Worm (Caenorhabditis elegans): ENCODE measurements around the gene ctl-1.
"Not testable (repeated sequence)": the region's sequence is repeated elsewhere in the genome, so short reads cannot be mapped to it uniquely, and the experiment has no call there.

Gene ctl-1

ce11 chrII:14297050-14297449, 9.0 kb downstream of the ctl-1 start, which contains the start of gene Y54G11A.7:
Gene Y54G11A.7 (plus strand): TSS chrII:14297305.
- TF ChIP-seq dao-5, W03F9.2, him-1 (tag; optimal IDR thresholded peaks at IDR 0.05): not testable (repeated sequence)

ce11 chrII:14296320-14296719, 9.7 kb downstream of the ctl-1 start:
- TF ChIP-seq W03F9.2 (tag; optimal IDR thresholded peaks at IDR 0.05) (peak; percentile 47), him-1 (tag; optimal IDR thresholded peaks at IDR 0.05) (no peak)

ce11 chrII:14294390-14294789, 11.7 kb downstream of the ctl-1 start:
- TF ChIP-seq dao-5 (tag; optimal IDR thresholded peaks at IDR 0.05): no peak
- no peak for TF ChIP-seq him-1 (tag; optimal IDR thresholded peaks at IDR 0.05)
- TF ChIP-seq W03F9.2 (tag; optimal IDR thresholded peaks at IDR 0.05): no peak

ce11 chrII:14292519-14292918, 13.5 kb downstream of the ctl-1 start, which contains the start of gene Y54G11A.4:
Gene Y54G11A.4 (plus strand): TSS chrII:14292819.
- TF ChIP-seq dao-5 (tag; optimal IDR thresholded peaks at IDR 0.05) (no peak), him-1 (tag; optimal IDR thresholded peaks at IDR 0.05) (no peak), W03F9.2 (tag; optimal IDR thresholded peaks at IDR 0.05) (no peak)

ce11 chrII:14290846-14291245, 15.2 kb downstream of the ctl-1 start:
- no peak for TF ChIP-seq dao-5 (tag; optimal IDR thresholded peaks at IDR 0.05)
- TF ChIP-seq W03F9.2 (tag; optimal IDR thresholded peaks at IDR 0.05): no peak
- TF ChIP-seq him-1 (tag; optimal IDR thresholded peaks at IDR 0.05): no peak

ce11 chrII:14288968-14289367, 17.1 kb downstream of the ctl-1 start, which contains the start of gene srh-42:
Gene srh-42 (minus strand): TSS chrII:14289068.
- TF ChIP-seq dao-5 (tag; optimal IDR thresholded peaks at IDR 0.05): no peak
- no peak for TF ChIP-seq W03F9.2 (tag; optimal IDR thresholded peaks at IDR 0.05)
- no peak for TF ChIP-seq him-1 (tag; optimal IDR thresholded peaks at IDR 0.05)

ce11 chrII:14287277-14287676, 18.8 kb downstream of the ctl-1 start, which contains the start of gene srh-41:
Gene srh-41 (minus strand): TSS chrII:14287377.
- TF ChIP-seq him-1 (tag; optimal IDR thresholded peaks at IDR 0.05) (no peak), W03F9.2 (tag; optimal IDR thresholded peaks at IDR 0.05) (no peak), dao-5 (tag; optimal IDR thresholded peaks at IDR 0.05) (no peak)

- TF ChIP-seq him-1 (tag; optimal IDR thresholded peaks at IDR 0.05) (no peak), W03F9.2 (tag; optimal IDR thresholded peaks at IDR 0.05) (no peak)
Measured at ce11 chrII:14276409-14276808, 29.7 kb downstream of the ctl-1 start, which contains the start of gene Y54G11A.3. Gene Y54G11A.3 (plus strand): TSS chrII:14276621.

ce11 chrII:14269839-14270238, 36.2 kb downstream of the ctl-1 start:
- TF ChIP-seq him-1 (tag; optimal IDR thresholded peaks at IDR 0.05) (no peak), dao-5 (tag; optimal IDR thresholded peaks at IDR 0.05) (no peak), W03F9.2 (tag; optimal IDR thresholded peaks at IDR 0.05) (no peak)

- TF ChIP-seq W03F9.2 (tag; optimal IDR thresholded peaks at IDR 0.05) (no peak), him-1 (tag; optimal IDR thresholded peaks at IDR 0.05) (no peak), dao-5 (tag; optimal IDR thresholded peaks at IDR 0.05) (no peak)
Measured at ce11 chrII:14269142-14269593, 36.9 kb downstream of the ctl-1 start, which contains the start of gene Y54G11A.1. Gene Y54G11A.1 (minus strand): TSS chrII:14269192.

ce11 chrII:14257943-14258342, 48.1 kb downstream of the ctl-1 start:
- TF ChIP-seq him-1 (tag; optimal IDR thresholded peaks at IDR 0.05) (no peak), dao-5 (tag; optimal IDR thresholded peaks at IDR 0.05) (no peak), W03F9.2 (tag; optimal IDR thresholded peaks at IDR 0.05) (no peak)

ce11 chrII:14256779-14257178, 49.3 kb downstream of the ctl-1 start, which contains the start of gene Y54G11A.19:
Gene Y54G11A.19 (minus strand): TSS chrII:14256879.
- no peak for TF ChIP-seq him-1 (tag; optimal IDR thresholded peaks at IDR 0.05)
- no peak for TF ChIP-seq dao-5 (tag; optimal IDR thresholded peaks at IDR 0.05)
- TF ChIP-seq W03F9.2 (tag; optimal IDR thresholded peaks at IDR 0.05): no peak

- TF ChIP-seq dao-5 (tag; optimal IDR thresholded peaks at IDR 0.05) (no peak), him-1 (tag; optimal IDR thresholded peaks at IDR 0.05) (no peak), W03F9.2 (tag; optimal IDR thresholded peaks at IDR 0.05) (no peak)
Measured at ce11 chrII:14255850-14256249, 50.2 kb downstream of the ctl-1 start.

Data from whole organism, L4/young adult.